Worm (Caenorhabditis elegans) whole organism, L4 larva: ENCODE results near the gene mgl-1.

ENCODE experiments used
- F37D6.2 ChIP-seq: sonication (generic microtip); optimal IDR thresholded peaks from 2 replicates; lab custom pipeline; 2016; ENCODE audit warnings: mild to moderate bottlenecking, missing genetic modification characterization, missing compliant biosample characterization
- F49E8.2 ChIP-seq: sonication (generic microtip); optimal IDR thresholded peaks from 2 replicates; lab custom pipeline; 2016; ENCODE audit warnings: missing compliant biosample characterization, mild to moderate bottlenecking, missing genetic modification characterization, borderline replicate concordance
- R02D3.7 ChIP-seq: fragments of 150-350 bp; sonication (generic microtip); optimal IDR thresholded peaks from 3 replicates; lab custom pipeline; 2014; ENCODE audit warnings: missing biosample characterization, missing genetic modification characterization
- T20F7.1 ChIP-seq: fragments of 200-800 bp; sonication (Bioruptor generic); optimal IDR thresholded peaks from 2 replicates; lab custom pipeline; 2018; ENCODE audit warnings: mild to moderate bottlenecking, missing genetic modification characterization, missing compliant biosample characterization
- Y105C5A.15 ChIP-seq: fragments of 200-800 bp; sonication (Bioruptor generic); IDR thresholded peaks from 2 replicates; pipeline ENCODE4 v1.3.6; 2022; ENCODE audit warnings: missing genetic modification characterization, missing compliant biosample characterization
- Y48G9A.11 ChIP-seq: fragments of 200-800 bp; sonication (Bioruptor generic); IDR thresholded peaks from 2 replicates; pipeline ENCODE4 v1.3.6; 2022; ENCODE audit warnings: missing genetic modification reagents, missing genetic modification characterization, missing compliant biosample characterization
- attf-4 ChIP-seq: sonication (generic microtip); optimal IDR thresholded peaks from 3 replicates; lab custom pipeline; 2017; ENCODE audit warnings: missing biosample characterization, missing genetic modification characterization
- ceh-28 ChIP-seq: fragments of 150-350 bp; optimal IDR thresholded peaks from 2 replicates; lab custom pipeline; 2014; ENCODE audit warnings: missing biosample characterization, missing genetic modification reagents, missing genetic modification characterization
- ceh-82 ChIP-seq: sonication (generic microtip); optimal IDR thresholded peaks from 2 replicates; lab custom pipeline; 2017; ENCODE audit warnings: missing biosample characterization, missing genetic modification characterization
- cey-2 ChIP-seq: sonication (generic microtip); optimal IDR thresholded peaks from 3 replicates; lab custom pipeline; 2017; ENCODE audit warnings: missing genetic modification characterization, mild to moderate bottlenecking, missing compliant biosample characterization, antibody characterized with exemption, borderline replicate concordance; ENCODE audit not compliant: insufficient read depth
- ctbp-1 ChIP-seq: fragments of 200-800 bp; sonication (Bioruptor generic); IDR thresholded peaks from 2 replicates; pipeline ENCODE4 v1.3.6; 2022; ENCODE audit warnings: missing genetic modification reagents, missing genetic modification characterization, missing compliant biosample characterization
- daf-8 ChIP-seq: fragments of 200-800 bp; sonication (Bioruptor generic); IDR thresholded peaks from 2 replicates; pipeline ENCODE4 v1.3.6; 2022; ENCODE audit warnings: missing genetic modification characterization, missing compliant biosample characterization
- dmd-9 ChIP-seq: fragments of 200-800 bp; sonication (Bioruptor generic); IDR thresholded peaks from 2 replicates; pipeline ENCODE4 v1.3.6; 2022; ENCODE audit warnings: missing genetic modification reagents, missing genetic modification characterization, missing compliant biosample characterization
- dpl-1 ChIP-seq: fragments of 150-350 bp; optimal IDR thresholded peaks from 2 replicates; lab custom pipeline; 2014; ENCODE audit warnings: missing biosample characterization, missing genetic modification reagents, missing genetic modification characterization
- fkh-10 ChIP-seq: fragments of 150-350 bp; optimal IDR thresholded peaks from 2 replicates; lab custom pipeline; 2014; ENCODE audit warnings: missing biosample characterization, missing genetic modification reagents, missing genetic modification characterization
- fos-1 ChIP-seq: fragments of 150-350 bp; optimal IDR thresholded peaks from 2 replicates; lab custom pipeline; 2014; ENCODE audit warnings: missing biosample characterization, missing genetic modification characterization
- gei-8 ChIP-seq: fragments of 200-800 bp; sonication (Bioruptor generic); optimal IDR thresholded peaks from 2 replicates; lab custom pipeline; 2018; ENCODE audit warnings: mild to moderate bottlenecking, missing genetic modification characterization, missing compliant biosample characterization
- hlh-30 ChIP-seq: sonication (generic microtip); optimal IDR thresholded peaks from 2 replicates; lab custom pipeline; 2017; ENCODE audit warnings: antibody characterized with exemption, mild to moderate bottlenecking, missing genetic modification characterization, missing compliant biosample characterization; ENCODE audit not compliant: insufficient read depth
- hmg-1.1 ChIP-seq: fragments of 200-800 bp; sonication (Bioruptor generic); IDR thresholded peaks from 2 replicates; pipeline ENCODE4 v1.3.6; 2022; ENCODE audit warnings: missing genetic modification reagents, missing genetic modification characterization, missing compliant biosample characterization
- lin-1 ChIP-seq: fragments of 200-800 bp; sonication (Bioruptor generic); IDR thresholded peaks from 2 replicates; pipeline ENCODE4 v1.3.6; 2022; ENCODE audit warnings: missing genetic modification reagents, missing genetic modification characterization, missing compliant biosample characterization
- lin-13 ChIP-seq: fragments of 150-350 bp; optimal IDR thresholded peaks from 2 replicates; lab custom pipeline; 2014; ENCODE audit warnings: missing biosample characterization, missing genetic modification reagents, missing genetic modification characterization
- lin-29 ChIP-seq: fragments of 200-800 bp; sonication (Bioruptor generic); IDR thresholded peaks from 2 replicates; pipeline ENCODE4 v1.3.6; 2022; ENCODE audit warnings: missing genetic modification reagents, missing genetic modification characterization, missing compliant biosample characterization
- lir-3 ChIP-seq: sonication (generic microtip); optimal IDR thresholded peaks from 2 replicates; lab custom pipeline; 2016; ENCODE audit warnings: mild to moderate bottlenecking, missing genetic modification characterization, missing compliant biosample characterization
- lsy-2 ChIP-seq, 2 experiments: fragments of 150-350 bp in 1 of 2; sonication (generic microtip) in 1 of 2; optimal IDR thresholded peaks; 2 replicates each; lab custom pipeline; 2014 to 2017; ENCODE audit warnings: missing biosample characterization in 2 of 2, missing genetic modification characterization in 2 of 2
- madf-9 ChIP-seq: fragments of 200-800 bp; sonication (Bioruptor generic); conservative IDR thresholded peaks from 2 replicates; pipeline ENCODE4 v1.3.6; 2022; ENCODE audit warnings: missing genetic modification reagents, missing genetic modification characterization, missing compliant biosample characterization
- mdt-29 ChIP-seq: fragments of 200-800 bp; sonication (Bioruptor generic); IDR thresholded peaks from 2 replicates; pipeline ENCODE4 v1.3.6; 2022; ENCODE audit warnings: missing genetic modification reagents, missing genetic modification characterization, missing compliant biosample characterization
- mep-1 ChIP-seq: fragments of 150-350 bp; sonication (generic microtip); optimal IDR thresholded peaks from 3 replicates; lab custom pipeline; 2014; ENCODE audit warnings: missing biosample characterization, missing genetic modification characterization
- mes-2 ChIP-seq: sonication (generic microtip); optimal IDR thresholded peaks from 2 replicates; lab custom pipeline; 2016; ENCODE audit warnings: missing genotype, mild to moderate bottlenecking, missing genetic modification characterization, missing compliant biosample characterization; ENCODE audit not compliant: poor library complexity, severe bottlenecking
- nhr-111 ChIP-seq: fragments of 200-800 bp; sonication (Bioruptor generic); optimal IDR thresholded peaks from 2 replicates; lab custom pipeline; 2018; ENCODE audit warnings: mild to moderate bottlenecking, missing genetic modification characterization, missing compliant biosample characterization
- nhr-42 ChIP-seq: fragments of 200-800 bp; sonication (Bioruptor generic); IDR thresholded peaks from 2 replicates; pipeline ENCODE4 v1.3.6; 2022; ENCODE audit warnings: missing genetic modification characterization, missing compliant biosample characterization
- nhr-48 ChIP-seq: sonication (generic microtip); optimal IDR thresholded peaks from 2 replicates; lab custom pipeline; 2016; ENCODE audit warnings: mild to moderate bottlenecking, missing genetic modification characterization, missing compliant biosample characterization
- nhr-77 ChIP-seq: fragments of 150-350 bp; optimal IDR thresholded peaks from 2 replicates; lab custom pipeline; 2014; ENCODE audit warnings: missing biosample characterization, missing genetic modification characterization
- pha-4 ChIP-seq, 2 experiments: fragments of 150-350 bp in 1 of 2; fragments of 200-800 bp in 1 of 2; sonication (Bioruptor generic) in 1 of 2; IDR thresholded peaks in 1 of 2; optimal IDR thresholded peaks in 1 of 2; 2 replicates each; pipeline versions ENCODE4 v1.3.6 to Lab custom; 2014 to 2022; ENCODE audit warnings: missing genetic modification characterization in 2 of 2, missing genetic modification reagents in 2 of 2, missing biosample characterization in 1 of 2, missing compliant biosample characterization in 1 of 2
- php-3 ChIP-seq: fragments of 200-800 bp; sonication (Bioruptor generic); IDR thresholded peaks from 2 replicates; pipeline ENCODE4 v1.3.6; 2022; ENCODE audit warnings: missing genetic modification reagents, missing genetic modification characterization, missing compliant biosample characterization
- rbr-2 ChIP-seq: sonication (generic microtip); optimal IDR thresholded peaks from 2 replicates; lab custom pipeline; 2016; ENCODE audit warnings: missing genotype, missing genetic modification characterization, missing compliant biosample characterization
- set-16 ChIP-seq: fragments of 200-800 bp; sonication (Bioruptor generic); IDR thresholded peaks from 2 replicates; pipeline ENCODE4 v1.3.6; 2022; ENCODE audit warnings: missing genetic modification reagents, missing genetic modification characterization, missing compliant biosample characterization
- skn-1 ChIP-seq: fragments of 150-350 bp; optimal IDR thresholded peaks from 2 replicates; lab custom pipeline; 2014; ENCODE audit warnings: missing biosample characterization, missing genetic modification characterization
- snpc-4 ChIP-seq: fragments of 150-350 bp; optimal IDR thresholded peaks from 2 replicates; lab custom pipeline; 2014; ENCODE audit warnings: missing biosample characterization, missing genetic modification characterization
- tag-97 ChIP-seq: fragments of 200-800 bp; sonication (Bioruptor generic); IDR thresholded peaks from 2 replicates; pipeline ENCODE4 v1.3.6; 2022; ENCODE audit warnings: missing genetic modification characterization, missing compliant biosample characterization
- tra-1 ChIP-seq: fragments of 200-800 bp; sonication (Bioruptor generic); IDR thresholded peaks from 2 replicates; pipeline ENCODE4 v1.3.6; 2022; ENCODE audit warnings: missing genetic modification reagents, missing genetic modification characterization, missing compliant biosample characterization
- unc-39 ChIP-seq: sonication (generic microtip); optimal IDR thresholded peaks from 2 replicates; lab custom pipeline; 2017; ENCODE audit warnings: missing biosample characterization, missing genetic modification characterization
- unc-62 ChIP-seq, 3 experiments: fragments of 150-350 bp in 1 of 3; sonication (generic microtip); optimal IDR thresholded peaks in 2 of 3; peaks in 1 of 3; 1 replicate in 1 of 3; 2 replicates in 2 of 3; lab custom pipeline; 2014 to 2017; ENCODE audit warnings: missing biosample characterization in 3 of 3, missing genetic modification characterization in 3 of 3, missing genetic modification reagents in 3 of 3, missing genotype in 1 of 3
- zfp-2 ChIP-seq: sonication (generic microtip); optimal IDR thresholded peaks from 2 replicates; lab custom pipeline; 2016; ENCODE audit warnings: mild to moderate bottlenecking, missing genetic modification characterization, missing compliant biosample characterization
- zfp-3 ChIP-seq: fragments of 200-800 bp; sonication (Bioruptor generic); conservative IDR thresholded peaks from 2 replicates; pipeline ENCODE4 v1.3.6; 2022; ENCODE audit warnings: missing genetic modification reagents, missing genetic modification characterization, missing compliant biosample characterization
- ztf-11 ChIP-seq: fragments of 150-350 bp; optimal IDR thresholded peaks from 2 replicates; lab custom pipeline; 2014; ENCODE audit warnings: missing biosample characterization, missing genetic modification characterization
- ztf-7 ChIP-seq: fragments of 150-350 bp; optimal IDR thresholded peaks from 2 replicates; lab custom pipeline; 2014; ENCODE audit warnings: missing biosample characterization, missing genetic modification characterization

mgl-1 gene

DNA sequence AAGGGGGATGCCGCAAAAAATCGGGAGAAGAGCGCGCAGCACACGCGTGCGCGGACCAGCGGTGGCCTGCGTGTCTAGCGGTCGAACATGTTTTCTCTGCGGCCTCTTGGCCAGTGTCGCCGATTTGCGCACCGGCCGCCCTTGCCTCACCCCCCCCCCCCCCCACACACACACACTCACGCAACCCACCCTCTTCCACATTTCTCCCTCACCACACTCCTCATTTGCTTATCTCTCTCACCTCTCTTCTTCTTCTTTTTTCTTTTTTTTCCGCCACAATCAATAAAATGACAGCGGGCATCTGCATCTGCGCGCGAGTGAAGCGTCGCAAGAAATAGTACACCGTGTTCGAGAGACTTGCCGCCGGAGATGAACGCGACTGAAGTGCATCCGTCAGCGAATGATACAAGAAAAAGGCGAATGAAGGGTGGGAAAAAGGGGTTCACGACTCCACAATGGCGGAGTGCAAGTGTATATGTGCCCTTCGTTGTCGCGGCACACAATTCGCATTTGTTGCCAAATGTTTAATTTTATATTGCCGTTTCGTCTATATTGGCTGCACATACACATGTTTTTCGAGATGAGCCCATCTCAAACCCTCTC, 23.6 kb upstream of the mgl-1 start (continued):
- TF ChIP-seq hmg-1.1 (GFP tag; lab: Robert Waterston, UW) (peak; percentile 87), hlh-30 (tag; lab: Kevin White, UChicago) (peak; percentile 77), nhr-48 (peak; percentile 32), Y105C5A.15 (no peak), tra-1 (peak; percentile 69), Y48G9A.11 (GFP tag; lab: Robert Waterston, UW) (no peak), fkh-10 (GFP tag; lab: Kevin White, UChicago) (no peak), ceh-28 (tag; lab: Kevin White, UChicago) (peak; percentile 68), lir-3 (no peak), nhr-42 (no peak), set-16 (GFP tag; lab: Robert Waterston, UW) (peak; percentile 100), lin-13 (GFP tag; lab: Kevin White, UChicago) (no peak), nhr-111 (GFP tag; lab: Kevin White, UChicago) (no peak), madf-9 (GFP tag; lab: Robert Waterston, UW) (0 out of 2 replicates have a peak, but pooled peaks have one; percentile 7), ztf-7 (tag; lab: Kevin White, UChicago) (no peak), php-3 (GFP tag; lab: Robert Waterston, UW) (no peak), skn-1 (tag; lab: Kevin White, UChicago) (no peak), F49E8.2 (no peak), dpl-1 (GFP tag; lab: Kevin White, UChicago) (peak; percentile 32), pha-4 (GFP tag; IDR thresholded peaks at IDR 0.05; lab: Robert Waterston, UW) (peak; percentile 72; the same call in 1 of the 2 replicates), pha-4 (tag; optimal IDR thresholded peaks at IDR 0.05; lab: Kevin White, UChicago) (no peak), zfp-3 (0 out of 2 replicates have a peak, but pooled peaks have one; percentile 35), nhr-77 (tag; lab: Kevin White, UChicago) (peak; percentile 50), dmd-9 (GFP tag; lab: Robert Waterston, UW) (peak; percentile 35; the same call in 1 of the 2 replicates), mdt-29 (GFP tag; lab: Robert Waterston, UW) (no peak), fos-1 (tag; lab: Kevin White, UChicago) (no peak), mep-1 (peak; percentile 72), R02D3.7 (no peak), attf-4 (no peak), ceh-82 (tag; lab: Kevin White, UChicago) (no peak), lin-1 (peak; percentile 84; the same call in 1 of the 2 replicates), F37D6.2 (tag; lab: Kevin White, UChicago) (peak; percentile 63), rbr-2 (tag; lab: Kevin White, UChicago) (peak; percentile 63), zfp-2 (no peak), ztf-11 (no peak), lin-29 (GFP tag; lab: Robert Waterston, UW) (peak; percentile 48; the same call in 1 of the 2 replicates), unc-62 (GFP tag; optimal IDR thresholded peaks at IDR 0.05 in 1 of 2; lab: Kevin White, UChicago) (peak in 1 of 2 experiments; percentile 90), unc-62 (tag; optimal IDR thresholded peaks at IDR 0.05; lab: Kevin White, UChicago) (no peak), tag-97 (GFP tag; lab: Robert Waterston, UW) (no peak), snpc-4 (tag; lab: Kevin White, UChicago) (no peak), unc-39 (tag; lab: Kevin White, UChicago) (no peak), lsy-2 (tag; optimal IDR thresholded peaks at IDR 0.05; lab: Kevin White, UChicago) (peak in 1 of 2 experiments; percentile 63), gei-8 (GFP tag; lab: Kevin White, UChicago) (no peak), ctbp-1 (peak; percentile 88), T20F7.1 (GFP tag; lab: Kevin White, UChicago) (peak; percentile 57), cey-2 (tag; lab: Kevin White, UChicago) (no peak), mes-2 (tag; lab: Kevin White, UChicago) (peak; percentile 71), daf-8 (no peak)
